Fruit fly (Drosophila melanogaster) whole organism, embryonic: ENCODE measurements around the gene CG32554.

Source experiments
- Blimp-1 ChIP-seq: fragments of 200-800 bp; sonication (Bioruptor generic); optimal IDR thresholded peaks from 3 replicates; lab custom pipeline; 2018; ENCODE audit warnings: missing biosample characterization, missing genetic modification characterization, mild to moderate bottlenecking, moderate library complexity, missing genetic modification reagents
- BtbVII ChIP-seq: fragments of 200-800 bp; sonication (Bioruptor generic); optimal IDR thresholded peaks from 3 replicates; lab custom pipeline; 2017; ENCODE audit warnings: missing biosample characterization, mild to moderate bottlenecking, missing genetic modification characterization
- CG10147 ChIP-seq: fragments of 200-800 bp; sonication (Bioruptor generic); optimal IDR thresholded peaks from 2 replicates; lab custom pipeline; 2019; ENCODE audit warnings: missing biosample characterization, mild to moderate bottlenecking, missing genetic modification characterization, moderate library complexity
- CG10979 ChIP-seq: fragments of 200-800 bp; sonication (Bioruptor generic); optimal IDR thresholded peaks from 2 replicates; lab custom pipeline; 2018; ENCODE audit warnings: missing biosample characterization, mild to moderate bottlenecking, missing genetic modification characterization, moderate library complexity
- CG11247 ChIP-seq: fragments of 200-800 bp; sonication (Bioruptor generic); IDR thresholded peaks from 2 replicates; pipeline ENCODE4 v1.3.6; 2022; ENCODE audit warnings: missing biosample characterization, missing genetic modification characterization
- CG15479 ChIP-seq: fragments of 200-800 bp; sonication (Bioruptor generic); optimal IDR thresholded peaks from 3 replicates; lab custom pipeline; 2019; ENCODE audit warnings: missing biosample characterization, mild to moderate bottlenecking, missing genetic modification characterization, moderate library complexity
- CG15601 ChIP-seq: fragments of 200-800 bp; sonication (Bioruptor generic); optimal IDR thresholded peaks from 3 replicates; lab custom pipeline; 2019; ENCODE audit warnings: missing biosample characterization, mild to moderate bottlenecking, missing genetic modification characterization, moderate library complexity
- CG1603 ChIP-seq: fragments of 200-800 bp; sonication (Bioruptor generic); optimal IDR thresholded peaks from 2 replicates; lab custom pipeline; 2019; ENCODE audit warnings: missing biosample characterization, mild to moderate bottlenecking, missing genetic modification characterization, moderate library complexity
- CG3281 ChIP-seq: fragments of 200-800 bp; sonication (Bioruptor generic); optimal IDR thresholded peaks from 3 replicates; lab custom pipeline; 2017; ENCODE audit warnings: missing biosample characterization, mild to moderate bottlenecking, missing genetic modification characterization
- CG4617 ChIP-seq: fragments of 200-800 bp; sonication (Bioruptor generic); optimal IDR thresholded peaks from 3 replicates; lab custom pipeline; 2016; ENCODE audit warnings: missing biosample characterization, missing genetic modification characterization, borderline replicate concordance
- CG4730 ChIP-seq: fragments of 200-800 bp; sonication (Bioruptor generic); IDR thresholded peaks from 2 replicates; pipeline ENCODE4 v1.3.6; 2022; ENCODE audit warnings: missing biosample characterization, missing genetic modification characterization
- CG5245 ChIP-seq: fragments of 200-800 bp; sonication (Bioruptor generic); optimal IDR thresholded peaks from 3 replicates; lab custom pipeline; 2016; ENCODE audit warnings: missing biosample characterization, missing genetic modification characterization
- CG6791 ChIP-seq: fragments of 200-800 bp; sonication (Bioruptor generic); IDR thresholded peaks from 3 replicates; pipeline ENCODE4 v1.3.6; 2022; ENCODE audit warnings: missing biosample characterization, missing genetic modification characterization; ENCODE audit not compliant: partially characterized antibody
- CG7556 ChIP-seq: fragments of 200-800 bp; sonication (Bioruptor generic); optimal IDR thresholded peaks from 2 replicates; lab custom pipeline; 2017; ENCODE audit warnings: missing biosample characterization, mild to moderate bottlenecking, missing genetic modification characterization
- CG8281 ChIP-seq: fragments of 200-800 bp; sonication (Bioruptor generic); optimal IDR thresholded peaks from 2 replicates; lab custom pipeline; 2018; ENCODE audit warnings: missing biosample characterization, mild to moderate bottlenecking, missing genetic modification characterization, moderate library complexity
- Camta ChIP-seq: fragments of 200-800 bp; sonication (Bioruptor generic); optimal IDR thresholded peaks from 2 replicates; lab custom pipeline; 2016; ENCODE audit warnings: missing biosample characterization, missing genetic modification characterization
- D19B ChIP-seq: fragments of 200-800 bp; sonication (Bioruptor generic); optimal IDR thresholded peaks from 2 replicates; lab custom pipeline; 2017; ENCODE audit warnings: missing biosample characterization, mild to moderate bottlenecking, missing genetic modification characterization
- Dbx ChIP-seq: fragments of 200-800 bp; sonication (Bioruptor generic); IDR thresholded peaks from 3 replicates; pipeline ENCODE4 v1.3.6; 2022; ENCODE audit warnings: missing biosample characterization, missing genetic modification characterization
- Dfd ChIP-seq, 2 experiments: fragments of >200 bp; optimal IDR thresholded peaks; 2 replicates each; lab custom pipeline; 2017; ENCODE audit warnings: missing biosample characterization in 2 of 2, missing genetic modification characterization in 2 of 2
- HLHmδ ChIP-seq: fragments of 200-800 bp; sonication (Bioruptor generic); optimal IDR thresholded peaks from 2 replicates; lab custom pipeline; 2018; ENCODE audit warnings: missing biosample characterization, mild to moderate bottlenecking, missing genetic modification characterization, moderate library complexity
- Hr3 ChIP-seq: fragments of 200-800 bp; sonication (Bioruptor generic); optimal IDR thresholded peaks from 3 replicates; lab custom pipeline; 2016; ENCODE audit warnings: missing biosample characterization, missing genetic modification characterization
- Med ChIP-seq: fragments of 200-800 bp; sonication (Bioruptor generic); peaks from one replicate; lab custom pipeline; 2016; ENCODE audit warnings: missing biosample characterization, missing genetic modification characterization, mild to moderate bottlenecking, inconsistent platforms, moderate library complexity
- Meics ChIP-seq: fragments of 200-800 bp; sonication (Bioruptor generic); optimal IDR thresholded peaks from 2 replicates; lab custom pipeline; 2017; ENCODE audit warnings: missing biosample characterization, mild to moderate bottlenecking, missing genetic modification characterization
- Oaz ChIP-seq: fragments of 200-800 bp; sonication (Bioruptor generic); IDR thresholded peaks from 2 replicates; pipeline ENCODE4 v1.3.6; 2022; ENCODE audit warnings: missing biosample characterization, missing genetic modification characterization
- Sox102F ChIP-seq: fragments of 200-800 bp; sonication (Bioruptor generic); optimal IDR thresholded peaks from 2 replicates; lab custom pipeline; 2018; ENCODE audit warnings: missing biosample characterization, mild to moderate bottlenecking, missing genetic modification characterization, moderate library complexity
- Trl ChIP-seq, 3 experiments: fragments of >200 bp in 2 of 3; fragments of 200-800 bp in 1 of 3; sonication (Bioruptor generic) in 1 of 3; optimal IDR thresholded peaks; 2 replicates in 1 of 3; 3 replicates in 2 of 3; lab custom pipeline; 2016 to 2017; ENCODE audit warnings: missing biosample characterization in 1 of 3, missing genetic modification characterization in 1 of 3
- Vsx1 ChIP-seq: fragments of 200-800 bp; sonication (Bioruptor generic); optimal IDR thresholded peaks from 2 replicates; lab custom pipeline; 2017; ENCODE audit warnings: missing biosample characterization, mild to moderate bottlenecking, missing genetic modification characterization, missing genetic modification reagents
- ac ChIP-seq: fragments of 200-800 bp; sonication (Bioruptor generic); optimal IDR thresholded peaks from 3 replicates; lab custom pipeline; 2017; ENCODE audit warnings: missing biosample characterization, mild to moderate bottlenecking, missing genetic modification characterization
- ash1 ChIP-seq: fragments of 200-800 bp; sonication (Bioruptor generic); optimal IDR thresholded peaks from 2 replicates; lab custom pipeline; 2018; ENCODE audit warnings: missing biosample characterization, mild to moderate bottlenecking, missing genetic modification characterization
- cad ChIP-seq: fragments of >200 bp; optimal IDR thresholded peaks from 2 replicates; lab custom pipeline; 2017; ENCODE audit warnings: missing biosample characterization, missing genetic modification characterization
- cas ChIP-seq: fragments of 200-800 bp; sonication (Bioruptor generic); IDR thresholded peaks from 2 replicates; pipeline ENCODE4 v1.3.6; 2022; ENCODE audit warnings: missing biosample characterization, missing genetic modification characterization
- dan ChIP-seq: fragments of 200-800 bp; sonication (Bioruptor generic); IDR thresholded peaks from 2 replicates; pipeline ENCODE4 v1.3.6; 2022; ENCODE audit warnings: missing biosample characterization, missing genetic modification characterization
- fd96Cb ChIP-seq: fragments of 200-800 bp; sonication (Bioruptor generic); optimal IDR thresholded peaks from 2 replicates; lab custom pipeline; 2018; ENCODE audit warnings: missing biosample characterization, mild to moderate bottlenecking, missing genetic modification characterization, moderate library complexity
- gem ChIP-seq: fragments of 200-800 bp; sonication (Bioruptor generic); optimal IDR thresholded peaks from 2 replicates; lab custom pipeline; 2019; ENCODE audit warnings: missing biosample characterization, mild to moderate bottlenecking, missing genetic modification characterization, moderate library complexity
- h ChIP-seq: fragments of >200 bp; optimal IDR thresholded peaks from 2 replicates; lab custom pipeline; 2017
- hb ChIP-seq: fragments of 200-800 bp; sonication (Bioruptor generic); IDR thresholded peaks from 3 replicates; pipeline ENCODE4 v1.3.6; 2022; ENCODE audit warnings: missing biosample characterization, missing genetic modification characterization; ENCODE audit not compliant: partially characterized antibody
- jigr1 ChIP-seq: fragments of 200-800 bp; sonication (Bioruptor generic); IDR thresholded peaks from 3 replicates; pipeline ENCODE4 v1.3.6; 2022; ENCODE audit warnings: missing biosample characterization, missing genetic modification characterization
- jumu ChIP-seq: fragments of 200-800 bp; sonication (Bioruptor generic); optimal IDR thresholded peaks from 3 replicates; lab custom pipeline; 2016; ENCODE audit warnings: missing biosample characterization, missing genetic modification characterization
- kay ChIP-seq: fragments of 200-800 bp; sonication (Bioruptor generic); optimal IDR thresholded peaks from 2 replicates; lab custom pipeline; 2016; ENCODE audit warnings: missing biosample characterization, missing genetic modification characterization
- kni ChIP-seq: fragments of 200-800 bp; sonication (Bioruptor generic); optimal IDR thresholded peaks from 3 replicates; lab custom pipeline; 2017; ENCODE audit warnings: mild to moderate bottlenecking, missing biosample characterization, missing genetic modification reagents, missing genetic modification characterization
- lola ChIP-seq, 3 experiments: fragments of >200 bp in 2 of 3; fragments of 200-800 bp in 1 of 3; sonication (Bioruptor generic) in 1 of 3; optimal IDR thresholded peaks; 2 replicates each; lab custom pipeline; 2017 to 2019; ENCODE audit warnings: missing biosample characterization in 3 of 3, missing genetic modification characterization in 3 of 3, mild to moderate bottlenecking in 1 of 3, moderate library complexity in 1 of 3
- oc ChIP-seq: fragments of 200-800 bp; sonication (Bioruptor generic); optimal IDR thresholded peaks from 2 replicates; lab custom pipeline; 2018; ENCODE audit warnings: missing biosample characterization, mild to moderate bottlenecking, missing genetic modification characterization, moderate library complexity
- phol ChIP-seq: fragments of 200-800 bp; sonication (Bioruptor generic); optimal IDR thresholded peaks from 3 replicates; lab custom pipeline; 2018; ENCODE audit warnings: missing biosample characterization, mild to moderate bottlenecking, missing genetic modification characterization, moderate library complexity
- pita ChIP-seq: fragments of 200-800 bp; sonication (Bioruptor generic); optimal IDR thresholded peaks from 2 replicates; lab custom pipeline; 2017; ENCODE audit warnings: missing biosample characterization, mild to moderate bottlenecking, missing genetic modification characterization
- pros ChIP-seq: fragments of 200-800 bp; sonication (Bioruptor generic); optimal IDR thresholded peaks from 3 replicates; lab custom pipeline; 2019; ENCODE audit warnings: missing biosample characterization, mild to moderate bottlenecking, missing genetic modification characterization, moderate library complexity
- stc ChIP-seq: fragments of 200-800 bp; sonication (Bioruptor generic); IDR thresholded peaks from 2 replicates; pipeline ENCODE4 v1.3.6; 2022; ENCODE audit warnings: missing biosample characterization, missing genetic modification characterization
- tin ChIP-seq: fragments of 200-800 bp; sonication (Bioruptor generic); optimal IDR thresholded peaks from 3 replicates; lab custom pipeline; 2016; ENCODE audit warnings: missing biosample characterization, missing genetic modification characterization
- usp ChIP-seq: fragments of >200 bp; optimal IDR thresholded peaks from 2 replicates; lab custom pipeline; 2017; ENCODE audit warnings: missing biosample characterization, missing genetic modification characterization
- wdn ChIP-seq: fragments of 200-800 bp; sonication (Bioruptor generic); IDR thresholded peaks from 2 replicates; pipeline ENCODE4 v1.3.6; 2022; ENCODE audit warnings: missing biosample characterization, missing genetic modification characterization
- zf30C ChIP-seq: fragments of 200-800 bp; sonication (Bioruptor generic); optimal IDR thresholded peaks from 3 replicates; lab custom pipeline; 2018; ENCODE audit warnings: missing biosample characterization, mild to moderate bottlenecking, missing genetic modification characterization
- zfh1 ChIP-seq: fragments of 200-800 bp; sonication (Bioruptor generic); IDR thresholded peaks from 3 replicates; pipeline ENCODE4 v1.3.6; 2022; ENCODE audit warnings: missing biosample characterization, missing genetic modification characterization

Gene CG32554

dm6 chrX:17820252-17820651 lies 32.2 kb downstream of the CG32554 start (continued):
- TF ChIP-seq Dbx (GFP tag; lab: Robert Waterston, UW): 0 out of 3 replicates have a peak, but pooled peaks have one; percentile 32
- peak; percentile 24 for TF ChIP-seq phol
- peak; percentile 85 for TF ChIP-seq Med (GFP tag; lab: Kevin White, UChicago)
- TF ChIP-seq CG15479: no peak
- TF ChIP-seq jigr1 (GFP tag; lab: Robert Waterston, UW): no peak
- no peak for TF ChIP-seq h (lab: Kevin White, UChicago)
- no peak for TF ChIP-seq Dfd (GFP tag; optimal IDR thresholded peaks at IDR 0.05; lab: Kevin White, UChicago)
- no peak for TF ChIP-seq HLHmδ (GFP tag; lab: Kevin White, UChicago)
- TF ChIP-seq CG1603 (tag; lab: Kevin White, UChicago): peak; percentile 52
- no peak for TF ChIP-seq pros (GFP tag; lab: Kevin White, UChicago)
- no peak for TF ChIP-seq Trl (optimal IDR thresholded peaks at IDR 0.05; lab: Kevin White, UChicago)
- TF ChIP-seq Trl (GFP tag; optimal IDR thresholded peaks at IDR 0.05; lab: Kevin White, UChicago): no peak
- TF ChIP-seq usp (GFP tag; lab: Kevin White, UChicago): no peak
- TF ChIP-seq cad (GFP tag; lab: Kevin White, UChicago): no peak
- TF ChIP-seq jumu: no peak
- TF ChIP-seq CG5245 (GFP tag; lab: Kevin White, UChicago): peak; percentile 27
- no peak for TF ChIP-seq zf30C (GFP tag; lab: Kevin White, UChicago)
- TF ChIP-seq Vsx1 (GFP tag; lab: Kevin White, UChicago): no peak
- no peak for TF ChIP-seq kni (GFP tag; lab: Kevin White, UChicago)
- TF ChIP-seq CG7556: no peak
- peak; percentile 58 for TF ChIP-seq kay (GFP tag; lab: Kevin White, UChicago)
- no peak for TF ChIP-seq Meics (GFP tag; lab: Kevin White, UChicago)
- no peak for TF ChIP-seq CG3281 (GFP tag; lab: Kevin White, UChicago)
- TF ChIP-seq Oaz (GFP tag; lab: Robert Waterston, UW): no peak
- no peak for TF ChIP-seq Camta (GFP tag; lab: Kevin White, UChicago)
- TF ChIP-seq wdn (GFP tag; lab: Robert Waterston, UW): no peak
- TF ChIP-seq dan (GFP tag; lab: Robert Waterston, UW): no peak
- TF ChIP-seq D19B (GFP tag; lab: Kevin White, UChicago): no peak
- TF ChIP-seq CG6791 (GFP tag; lab: Robert Waterston, UW): no peak
- no peak for TF ChIP-seq fd96Cb (tag; lab: Kevin White, UChicago)
- TF ChIP-seq stc (GFP tag; lab: Robert Waterston, UW): no peak
- peak; percentile 60 for TF ChIP-seq CG11247 (GFP tag; lab: Robert Waterston, UW)
- TF ChIP-seq zfh1 (GFP tag; lab: Robert Waterston, UW): no peak
- TF ChIP-seq oc (tag; lab: Kevin White, UChicago): no peak
- TF ChIP-seq tin: peak; percentile 28
- peak; percentile 70 for TF ChIP-seq pita (GFP tag; lab: Kevin White, UChicago)
- peak; percentile 41 for TF ChIP-seq CG10979 (tag; lab: Kevin White, UChicago)
- no peak for TF ChIP-seq CG10147 (GFP tag; lab: Kevin White, UChicago)
- TF ChIP-seq ash1 (GFP tag; lab: Kevin White, UChicago): no peak
- TF ChIP-seq BtbVII (GFP tag; lab: Kevin White, UChicago): no peak
- TF ChIP-seq hb (GFP tag; lab: Robert Waterston, UW): no peak
- peak; percentile 26 for TF ChIP-seq Blimp-1 (GFP tag; lab: Kevin White, UChicago)
- TF ChIP-seq CG15601 (tag; lab: Kevin White, UChicago): peak; percentile 49
- no peak for TF ChIP-seq CG4730 (GFP tag; lab: Robert Waterston, UW)
- no peak for TF ChIP-seq ac
- peak; percentile 35 for TF ChIP-seq gem (tag; lab: Kevin White, UChicago)
- TF ChIP-seq cas (GFP tag; lab: Robert Waterston, UW): no peak
- TF ChIP-seq CG8281: no peak
- peak; percentile 19 for TF ChIP-seq Hr3 (GFP tag; lab: Kevin White, UChicago)
- no peak for TF ChIP-seq lola (GFP tag; optimal IDR thresholded peaks at IDR 0.05; lab: Kevin White, UChicago)
- TF ChIP-seq Sox102F (GFP tag; lab: Kevin White, UChicago): peak; percentile 29
- no peak for TF ChIP-seq CG4617
